Worm (Caenorhabditis elegans) whole organism, L4 larva: ENCODE results near the gene str-236.

ENCODE experiments used
- R02D3.7 ChIP-seq: fragments of 150-350 bp; sonication (generic microtip); optimal IDR thresholded peaks from 3 replicates; lab custom pipeline; 2014; ENCODE audit warnings: missing biosample characterization, missing genetic modification characterization
- ZK546.5 ChIP-seq, 2 experiments: sonication (generic microtip); optimal IDR thresholded peaks; 2 replicates each; lab custom pipeline; 2017; ENCODE audit warnings: missing biosample characterization in 2 of 2, missing genetic modification characterization in 2 of 2
- egl-27 ChIP-seq: sonication (generic microtip); optimal IDR thresholded peaks from 3 replicates; lab custom pipeline; 2017; ENCODE audit warnings: missing biosample characterization, missing genetic modification reagents, missing genetic modification characterization
- nhr-25 ChIP-seq: sonication (generic microtip); optimal IDR thresholded peaks from 2 replicates; lab custom pipeline; 2017; ENCODE audit warnings: missing genetic modification characterization, mild to moderate bottlenecking, missing compliant biosample characterization, antibody characterized with exemption, moderate library complexity, borderline replicate concordance; ENCODE audit not compliant: insufficient read depth
- pha-4 ChIP-seq, 2 experiments: fragments of 150-350 bp in 1 of 2; fragments of 200-800 bp in 1 of 2; sonication (Bioruptor generic) in 1 of 2; IDR thresholded peaks in 1 of 2; optimal IDR thresholded peaks in 1 of 2; 2 replicates each; pipeline versions ENCODE4 v1.3.6 to Lab custom; 2014 to 2022; ENCODE audit warnings: missing genetic modification characterization in 2 of 2, missing genetic modification reagents in 2 of 2, missing biosample characterization in 1 of 2, missing compliant biosample characterization in 1 of 2
- skn-1 ChIP-seq: fragments of 150-350 bp; optimal IDR thresholded peaks from 2 replicates; lab custom pipeline; 2014; ENCODE audit warnings: missing biosample characterization, missing genetic modification characterization

- TF ChIP-seq egl-27 (tag; lab: Kevin White, UChicago) (no peak), pha-4 (GFP tag; IDR thresholded peaks at IDR 0.05; lab: Robert Waterston, UW) (no peak), pha-4 (tag; optimal IDR thresholded peaks at IDR 0.05; lab: Kevin White, UChicago) (no peak), ZK546.5 (tag; optimal IDR thresholded peaks at IDR 0.05; lab: Kevin White, UChicago) (no peak), skn-1 (tag; lab: Kevin White, UChicago) (no peak), nhr-25 (tag; lab: Kevin White, UChicago) (no peak), R02D3.7 (tag; lab: Kevin White, UChicago) (no peak)
Measured at ce11 chrV:1522485-1522884, 5.4 kb downstream of the str-236 start, which contains the start of gene str-243.
